Worm (Caenorhabditis elegans): ENCODE measurements around the gene F26F12.4.

DNA sequence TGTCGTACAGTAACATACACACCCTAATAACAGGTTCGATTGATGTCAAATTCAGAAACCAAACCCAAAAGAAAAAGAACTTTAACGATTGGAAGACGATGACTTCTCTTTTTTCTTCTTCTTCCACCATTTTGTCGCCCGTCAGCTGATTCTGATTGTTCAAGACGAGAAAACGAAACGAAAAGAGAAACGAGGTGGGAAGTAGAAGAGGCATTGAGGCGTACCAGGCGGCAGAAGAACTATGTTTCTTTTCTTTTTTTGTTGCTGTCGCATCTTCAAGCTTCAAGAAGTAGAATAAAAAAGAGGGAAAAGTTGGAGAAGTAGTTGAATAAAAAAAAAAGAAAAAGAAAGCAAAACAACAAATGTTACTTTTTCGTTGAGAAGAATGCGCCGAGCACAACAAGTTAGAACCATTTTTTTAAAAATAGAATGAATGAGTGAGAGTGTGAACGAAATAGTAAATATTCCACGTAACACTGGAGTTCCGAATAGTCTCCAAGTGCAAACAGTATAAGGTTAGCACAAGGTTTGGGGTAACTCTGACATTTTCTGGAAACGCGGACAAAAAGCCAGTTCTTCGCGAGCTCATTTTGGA, 21.0 kb downstream of the F26F12.4 start:
- no peak for TF ChIP-seq pha-4 (tag; optimal IDR thresholded peaks at IDR 0.05)
- TF ChIP-seq nhr-237 (tag; optimal IDR thresholded peaks at IDR 0.05): no peak
- TF ChIP-seq ztf-11 (tag; optimal IDR thresholded peaks at IDR 0.05): no peak
- TF ChIP-seq nhr-28 (tag; optimal IDR thresholded peaks at IDR 0.05): no peak
- no peak for TF ChIP-seq drap-1 (GFP tag; optimal IDR thresholded peaks at IDR 0.05)
- TF ChIP-seq elt-3 (tag; optimal IDR thresholded peaks at IDR 0.05): no peak
- no peak for TF ChIP-seq snpc-4 (tag; optimal IDR thresholded peaks at IDR 0.05)
- no peak for TF ChIP-seq lin-13 (tag; optimal IDR thresholded peaks at IDR 0.05)
- TF ChIP-seq sptf-1 (tag; optimal IDR thresholded peaks at IDR 0.05): no peak
- no peak for TF ChIP-seq nhr-12 (tag; optimal IDR thresholded peaks at IDR 0.05)
- TF ChIP-seq ces-1 (GFP tag; optimal IDR thresholded peaks at IDR 0.05): no peak
